Worm (Caenorhabditis elegans): ENCODE data around the gene fbxb-83.

Gene fbxb-83

ce11 chrIII:188426-188888, 43.4 kb upstream of the fbxb-83 start, which contains the start of gene ubc-20:
Gene ubc-20 (plus strand): TSS chrIII:188838.
- TF ChIP-seq ttx-3 (tag; optimal IDR thresholded peaks at IDR 0.05) (no peak), pha-4 (tag; optimal IDR thresholded peaks at IDR 0.05) (no peak), ceh-48 (tag; optimal IDR thresholded peaks at IDR 0.05) (peak; percentile 53), eyg-1 (tag; optimal IDR thresholded peaks at IDR 0.05) (no peak), syd-9 (tag; optimal IDR thresholded peaks at IDR 0.05) (no peak), K09A11.1 (tag; optimal IDR thresholded peaks at IDR 0.05; ENCODE audit: insufficient read depth) (no peak)

- TF ChIP-seq che-1 (tag; optimal IDR thresholded peaks at IDR 0.05) (no peak), hlh-30 (tag; optimal IDR thresholded peaks at IDR 0.05; ENCODE audit: insufficient read depth) (no peak)
Measured at ce11 chrIII:187829-188228, 42.8 kb upstream of the fbxb-83 start, which contains the start of gene mxl-2. Gene mxl-2 (minus strand): TSS chrIII:188131.

ce11 chrIII:184335-184734, 39.3 kb upstream of the fbxb-83 start:
- no peak for TF ChIP-seq ceh-6 (GFP tag; optimal IDR thresholded peaks at IDR 0.05)
- no peak for TF ChIP-seq che-1 (tag; optimal IDR thresholded peaks at IDR 0.05)
- no peak for TF ChIP-seq ztf-16 (tag; optimal IDR thresholded peaks at IDR 0.05)
- no peak for TF ChIP-seq ceh-24 (tag; optimal IDR thresholded peaks at IDR 0.05)
- TF ChIP-seq nfya-1 (tag; optimal IDR thresholded peaks at IDR 0.05) = no peak
- TF ChIP-seq pqm-1 (tag; optimal IDR thresholded peaks at IDR 0.05) = no peak
- TF ChIP-seq ceh-31 (tag; optimal IDR thresholded peaks at IDR 0.05) = no peak
- TF ChIP-seq tbx-7 (tag; optimal IDR thresholded peaks at IDR 0.05) = no peak
- no peak for TF ChIP-seq rnt-1 (tag; optimal IDR thresholded peaks at IDR 0.05)
- TF ChIP-seq pag-3 (tag; optimal IDR thresholded peaks at IDR 0.05; ENCODE audit: borderline replicate concordance) = no peak
- TF ChIP-seq K02D7.2 (tag; optimal IDR thresholded peaks at IDR 0.05) = no peak

ce11 chrIII:183072-183471, 38.1 kb upstream of the fbxb-83 start:
- no peak for TF ChIP-seq C08G9.2 (tag; optimal IDR thresholded peaks at IDR 0.05)
- no peak for TF ChIP-seq pha-2 (tag; optimal IDR thresholded peaks at IDR 0.05)
- TF ChIP-seq hlh-13 (GFP tag; optimal IDR thresholded peaks at IDR 0.05) = no peak
- TF ChIP-seq F13H6.1 (tag; optimal IDR thresholded peaks at IDR 0.05) = no peak
- TF ChIP-seq nfya-1 (tag; optimal IDR thresholded peaks at IDR 0.05) = no peak
- TF ChIP-seq elt-2 (tag; optimal IDR thresholded peaks at IDR 0.05) = peak; percentile 70
- no peak for TF ChIP-seq zip-5 (tag; optimal IDR thresholded peaks at IDR 0.05)

- TF ChIP-seq lim-6 (tag; optimal IDR thresholded peaks at IDR 0.05) (no peak), tbx-2 (tag; optimal IDR thresholded peaks at IDR 0.05) (no peak), unc-42 (tag; optimal IDR thresholded peaks at IDR 0.05) (no peak), ama-1 (optimal IDR thresholded peaks at IDR 0.05) (no peak), K09A11.1 (tag; optimal IDR thresholded peaks at IDR 0.05; ENCODE audit: insufficient read depth) (no peak), elt-4 (tag; optimal IDR thresholded peaks at IDR 0.05) (no peak), rnt-1 (tag; optimal IDR thresholded peaks at IDR 0.05) (no peak), fkh-6 (tag; optimal IDR thresholded peaks at IDR 0.05) (no peak)
Measured at ce11 chrIII:182080-182479, 37.1 kb upstream of the fbxb-83 start, which contains the start of gene F40G9.15. Gene F40G9.15 (plus strand): TSS chrIII:182380.

ce11 chrIII:180963-181362, 36.0 kb upstream of the fbxb-83 start, which contains the start of gene F40G9.5:
Gene F40G9.5 (plus strand): TSS chrIII:181263.
- TF ChIP-seq ceh-48 (tag; optimal IDR thresholded peaks at IDR 0.05) (no peak), hlh-6 (tag; optimal IDR thresholded peaks at IDR 0.05) (no peak), nhr-232 (tag; optimal IDR thresholded peaks at IDR 0.05) (no peak), tbx-7 (tag; optimal IDR thresholded peaks at IDR 0.05) (no peak), zip-5 (tag; optimal IDR thresholded peaks at IDR 0.05) (no peak)
